Fruit fly (Drosophila melanogaster) whole organism, embryonic: ENCODE results near the gene CG1299.

ENCODE experiments used
- Atf6 ChIP-seq: fragments of 200-800 bp; sonication (Bioruptor generic); IDR thresholded peaks from 2 replicates; pipeline ENCODE4 v1.3.6; 2022; ENCODE audit warnings: missing biosample characterization, missing genetic modification characterization
- B-H2 ChIP-seq: fragments of 200-800 bp; sonication (Bioruptor generic); optimal IDR thresholded peaks from 2 replicates; lab custom pipeline; 2018; ENCODE audit warnings: missing biosample characterization, mild to moderate bottlenecking, missing genetic modification characterization
- CG11723 ChIP-seq: fragments of 200-800 bp; sonication (Bioruptor generic); optimal IDR thresholded peaks from 2 replicates; lab custom pipeline; 2017; ENCODE audit warnings: missing biosample characterization, mild to moderate bottlenecking, missing genetic modification characterization
- CG12942 ChIP-seq: fragments of 200-800 bp; sonication (Bioruptor generic); optimal IDR thresholded peaks from 3 replicates; lab custom pipeline; 2016; ENCODE audit warnings: missing biosample characterization, missing genetic modification characterization
- CG13424 ChIP-seq: fragments of 200-800 bp; sonication (Bioruptor generic); optimal IDR thresholded peaks from 2 replicates; lab custom pipeline; 2019; ENCODE audit warnings: missing biosample characterization, mild to moderate bottlenecking, missing genetic modification characterization, moderate library complexity
- CG14050 ChIP-seq: fragments of 200-800 bp; sonication (Bioruptor generic); IDR thresholded peaks from 3 replicates; pipeline ENCODE4 v1.3.6; 2022; ENCODE audit warnings: missing biosample characterization, missing genetic modification characterization
- CG14667 ChIP-seq: fragments of 200-800 bp; sonication (Bioruptor generic); IDR thresholded peaks from 2 replicates; pipeline ENCODE4 v1.3.6; 2022; ENCODE audit warnings: missing biosample characterization, missing genetic modification characterization
- CG14710 ChIP-seq: fragments of 200-800 bp; sonication (Bioruptor generic); optimal IDR thresholded peaks from 3 replicates; lab custom pipeline; 2019; ENCODE audit warnings: missing biosample characterization, mild to moderate bottlenecking, missing genetic modification characterization, moderate library complexity
- CG1647 ChIP-seq: fragments of 200-800 bp; sonication (Bioruptor generic); optimal IDR thresholded peaks from 3 replicates; lab custom pipeline; 2016; ENCODE audit warnings: missing biosample characterization, missing genetic modification characterization
- CG1792 ChIP-seq: fragments of 200-800 bp; sonication (Bioruptor generic); optimal IDR thresholded peaks from 2 replicates; lab custom pipeline; 2016; ENCODE audit warnings: missing biosample characterization, missing genetic modification characterization
- CG18011 ChIP-seq: fragments of 200-800 bp; sonication (Bioruptor generic); optimal IDR thresholded peaks from 2 replicates; lab custom pipeline; 2017; ENCODE audit warnings: missing biosample characterization, missing genetic modification characterization, mild to moderate bottlenecking, moderate library complexity, missing genotype
- CG2678 ChIP-seq: fragments of 200-800 bp; sonication (Bioruptor generic); optimal IDR thresholded peaks from 3 replicates; lab custom pipeline; 2019; ENCODE audit warnings: missing biosample characterization, mild to moderate bottlenecking, missing genetic modification characterization, moderate library complexity
- CG30403 ChIP-seq: fragments of 200-800 bp; sonication (Bioruptor generic); optimal IDR thresholded peaks from 3 replicates; lab custom pipeline; 2016; ENCODE audit warnings: missing biosample characterization, missing genetic modification characterization
- CG3995 ChIP-seq: fragments of 200-800 bp; sonication (Bioruptor generic); optimal IDR thresholded peaks from 3 replicates; lab custom pipeline; 2016; ENCODE audit warnings: missing biosample characterization, missing genetic modification characterization
- CG4424 ChIP-seq: fragments of 200-800 bp; sonication (Bioruptor generic); optimal IDR thresholded peaks from 3 replicates; lab custom pipeline; 2016; ENCODE audit warnings: missing biosample characterization, missing genetic modification characterization
- CG4730 ChIP-seq: fragments of 200-800 bp; sonication (Bioruptor generic); IDR thresholded peaks from 2 replicates; pipeline ENCODE4 v1.3.6; 2022; ENCODE audit warnings: missing biosample characterization, missing genetic modification characterization
- CG5180 ChIP-seq: fragments of 200-800 bp; sonication (Bioruptor generic); optimal IDR thresholded peaks from 3 replicates; lab custom pipeline; 2017; ENCODE audit warnings: missing biosample characterization, missing genetic modification characterization, mild to moderate bottlenecking, moderate library complexity, missing genetic modification reagents
- CG6813 ChIP-seq: fragments of 200-800 bp; sonication (Bioruptor generic); optimal IDR thresholded peaks from 2 replicates; lab custom pipeline; 2017; ENCODE audit warnings: missing biosample characterization, missing genetic modification characterization, mild to moderate bottlenecking, moderate library complexity, missing genetic modification reagents
- CG9609 ChIP-seq: fragments of 200-800 bp; sonication (Bioruptor generic); optimal IDR thresholded peaks from 3 replicates; lab custom pipeline; 2016; ENCODE audit warnings: missing biosample characterization, missing genetic modification characterization
- Dbx ChIP-seq: fragments of 200-800 bp; sonication (Bioruptor generic); IDR thresholded peaks from 3 replicates; pipeline ENCODE4 v1.3.6; 2022; ENCODE audit warnings: missing biosample characterization, missing genetic modification characterization
- Dref ChIP-seq: fragments of 200-800 bp; sonication (Bioruptor generic); IDR thresholded peaks from 2 replicates; pipeline ENCODE4 v1.3.6; 2022; ENCODE audit warnings: missing biosample characterization, missing genetic modification characterization
- Drgx ChIP-seq: fragments of 200-800 bp; sonication (Bioruptor generic); IDR thresholded peaks from 2 replicates; pipeline ENCODE4 v1.3.6; 2022; ENCODE audit warnings: missing biosample characterization, missing genetic modification characterization
- HLHmδ ChIP-seq: fragments of 200-800 bp; sonication (Bioruptor generic); optimal IDR thresholded peaks from 2 replicates; lab custom pipeline; 2018; ENCODE audit warnings: missing biosample characterization, mild to moderate bottlenecking, missing genetic modification characterization, moderate library complexity
- Hmr ChIP-seq: fragments of 200-800 bp; sonication (Bioruptor generic); optimal IDR thresholded peaks from 3 replicates; lab custom pipeline; 2017; ENCODE audit warnings: mild to moderate bottlenecking, missing biosample characterization, missing genetic modification reagents, missing genetic modification characterization
- Oli ChIP-seq: fragments of 200-800 bp; sonication (Bioruptor generic); optimal IDR thresholded peaks from 2 replicates; lab custom pipeline; 2018; ENCODE audit warnings: missing biosample characterization, mild to moderate bottlenecking, missing genetic modification characterization, moderate library complexity
- Pdp1 ChIP-seq, 2 experiments: fragments of 200-800 bp; sonication (Bioruptor generic); optimal IDR thresholded peaks; 3 replicates each; lab custom pipeline; 2016; ENCODE audit warnings: missing biosample characterization in 2 of 2, missing genetic modification characterization in 2 of 2, mild to moderate bottlenecking in 1 of 2, moderate library complexity in 1 of 2
- Ptx1 ChIP-seq: fragments of 200-800 bp; sonication (Bioruptor generic); IDR thresholded peaks from 2 replicates; pipeline ENCODE4 v1.3.6; 2022; ENCODE audit warnings: missing biosample characterization, missing genetic modification characterization
- Sry-δ ChIP-seq: fragments of 200-800 bp; sonication (Bioruptor generic); optimal IDR thresholded peaks from 2 replicates; lab custom pipeline; 2016; ENCODE audit warnings: missing biosample characterization, missing genetic modification characterization
- Trl ChIP-seq, 3 experiments: fragments of >200 bp in 2 of 3; fragments of 200-800 bp in 1 of 3; sonication (Bioruptor generic) in 1 of 3; optimal IDR thresholded peaks; 2 replicates in 1 of 3; 3 replicates in 2 of 3; lab custom pipeline; 2016 to 2017; ENCODE audit warnings: missing biosample characterization in 1 of 3, missing genetic modification characterization in 1 of 3
- Usf ChIP-seq: fragments of 200-800 bp; sonication (Bioruptor generic); optimal IDR thresholded peaks from 2 replicates; lab custom pipeline; 2017; ENCODE audit warnings: missing genotype, missing biosample characterization, missing genetic modification characterization
- al ChIP-seq: fragments of 200-800 bp; sonication (Bioruptor generic); IDR thresholded peaks from 2 replicates; pipeline ENCODE4 v1.3.6; 2022; ENCODE audit warnings: missing biosample characterization, missing genetic modification characterization
- da ChIP-seq: fragments of 200-800 bp; sonication (Bioruptor generic); optimal IDR thresholded peaks from 2 replicates; lab custom pipeline; 2016; ENCODE audit warnings: missing biosample characterization, missing genetic modification characterization
- dan ChIP-seq: fragments of 200-800 bp; sonication (Bioruptor generic); IDR thresholded peaks from 2 replicates; pipeline ENCODE4 v1.3.6; 2022; ENCODE audit warnings: missing biosample characterization, missing genetic modification characterization
- dmrt99B ChIP-seq: fragments of 200-800 bp; sonication (Bioruptor generic); optimal IDR thresholded peaks from 2 replicates; lab custom pipeline; 2018; ENCODE audit warnings: missing biosample characterization, mild to moderate bottlenecking, missing genetic modification characterization, moderate library complexity
- fu2 ChIP-seq: fragments of 200-800 bp; sonication (Bioruptor generic); optimal IDR thresholded peaks from 2 replicates; lab custom pipeline; 2016; ENCODE audit warnings: missing biosample characterization, missing genetic modification characterization
- gfzf ChIP-seq: fragments of 200-800 bp; sonication (Bioruptor generic); optimal IDR thresholded peaks from 2 replicates; lab custom pipeline; 2016; ENCODE audit warnings: missing biosample characterization, mild to moderate bottlenecking, missing genetic modification characterization, moderate library complexity
- gt ChIP-seq: fragments of 200-800 bp; sonication (Bioruptor generic); IDR thresholded peaks from 2 replicates; pipeline ENCODE4 v1.3.6; 2022; ENCODE audit warnings: missing biosample characterization, missing genetic modification characterization
- ham ChIP-seq: fragments of 200-800 bp; sonication (Bioruptor generic); IDR thresholded peaks from 2 replicates; pipeline ENCODE4 v1.3.6; 2022; ENCODE audit warnings: missing biosample characterization, missing genetic modification characterization
- ken ChIP-seq: fragments of 200-800 bp; sonication (Bioruptor generic); IDR thresholded peaks from 3 replicates; pipeline ENCODE4 v1.3.6; 2022; ENCODE audit warnings: missing biosample characterization, missing genetic modification characterization
- onecut ChIP-seq: fragments of 200-800 bp; sonication (Bioruptor generic); IDR thresholded peaks from 2 replicates; pipeline ENCODE4 v1.3.6; 2022; ENCODE audit warnings: missing biosample characterization, missing genetic modification characterization
- pb ChIP-seq: fragments of 200-800 bp; sonication (Bioruptor generic); optimal IDR thresholded peaks from 3 replicates; lab custom pipeline; 2016; ENCODE audit warnings: missing biosample characterization, missing genetic modification characterization
- psq ChIP-seq: fragments of 200-800 bp; sonication (Bioruptor generic); optimal IDR thresholded peaks from 2 replicates; lab custom pipeline; 2017; ENCODE audit warnings: missing biosample characterization, missing genetic modification characterization
- rib ChIP-seq: fragments of 200-800 bp; sonication (Bioruptor generic); IDR thresholded peaks from 2 replicates; pipeline ENCODE4 v1.3.6; 2022; ENCODE audit warnings: missing biosample characterization, missing genetic modification characterization
- sc ChIP-seq, 3 experiments: fragments of >200 bp in 2 of 3; fragments of 200-800 bp in 1 of 3; sonication (Bioruptor generic) in 1 of 3; optimal IDR thresholded peaks; 2 replicates in 2 of 3; 3 replicates in 1 of 3; lab custom pipeline; 2017; ENCODE audit warnings: mild to moderate bottlenecking in 1 of 3, missing biosample characterization in 1 of 3, missing genetic modification characterization in 1 of 3, missing genetic modification reagents in 1 of 3
- shn ChIP-seq: fragments of 200-800 bp; sonication (Bioruptor generic); optimal IDR thresholded peaks from 3 replicates; lab custom pipeline; 2016; ENCODE audit warnings: missing biosample characterization, missing genetic modification characterization
- tin ChIP-seq: fragments of 200-800 bp; sonication (Bioruptor generic); optimal IDR thresholded peaks from 3 replicates; lab custom pipeline; 2016; ENCODE audit warnings: missing biosample characterization, missing genetic modification characterization
- tna ChIP-seq: fragments of 200-800 bp; sonication (Bioruptor generic); IDR thresholded peaks from 2 replicates; pipeline ENCODE4 v1.3.6; 2022; ENCODE audit warnings: missing biosample characterization, missing genetic modification characterization; ENCODE audit not compliant: partially characterized antibody
- toy ChIP-seq: fragments of 200-800 bp; sonication (Bioruptor generic); IDR thresholded peaks from 2 replicates; pipeline ENCODE4 v1.3.6; 2022; ENCODE audit warnings: missing biosample characterization, missing genetic modification characterization
- yki ChIP-seq: fragments of >200 bp; optimal IDR thresholded peaks from 3 replicates; lab custom pipeline; 2018
- z ChIP-seq: fragments of 200-800 bp; sonication (Bioruptor generic); IDR thresholded peaks from 3 replicates; pipeline ENCODE4 v1.3.6; 2022; ENCODE audit warnings: missing biosample characterization, missing genetic modification characterization

CG1299 gene

dm6 chr3L:4122185-4122767, 26.2 kb upstream of the CG1299 start, which contains the start of gene Chd64 (continued):
- TF ChIP-seq CG11723 (GFP tag; lab: Kevin White, UChicago) (peak; percentile 19), pb (GFP tag; lab: Kevin White, UChicago) (peak; percentile 7), tin (GFP tag; lab: Kevin White, UChicago) (no peak), sc (optimal IDR thresholded peaks at IDR 0.05; lab: Kevin White, UChicago) (no peak), sc (GFP tag; optimal IDR thresholded peaks at IDR 0.05; lab: Kevin White, UChicago) (no peak), dmrt99B (tag; lab: Kevin White, UChicago) (no peak), tna (peak; percentile 42; the same call in 1 of the 2 replicates), Hmr (GFP tag; lab: Kevin White, UChicago) (peak; percentile 76), CG4730 (GFP tag; lab: Robert Waterston, UW) (0 out of 2 replicates have a peak, but pooled peaks have one; percentile 4), HLHmδ (GFP tag; lab: Kevin White, UChicago) (no peak), CG3995 (GFP tag; lab: Kevin White, UChicago) (no peak), Ptx1 (no peak), da (GFP tag; lab: Kevin White, UChicago) (no peak), CG1647 (GFP tag; lab: Kevin White, UChicago) (no peak), psq (GFP tag; lab: Kevin White, UChicago) (peak; percentile 8), gt (GFP tag; lab: Robert Waterston, UW) (no peak), CG14050 (no peak; the same call in 2 of the 3 replicates), Usf (GFP tag; lab: Kevin White, UChicago) (no peak), Oli (no peak), CG5180 (no peak), Trl (optimal IDR thresholded peaks at IDR 0.05; lab: Kevin White, UChicago) (no peak), Trl (GFP tag; optimal IDR thresholded peaks at IDR 0.05; lab: Kevin White, UChicago) (peak; percentile 36), rib (GFP tag; lab: Robert Waterston, UW) (0 out of 2 replicates have a peak, but pooled peaks have one; percentile 9), toy (GFP tag; lab: Robert Waterston, UW) (no peak), onecut (GFP tag; lab: Robert Waterston, UW) (no peak), Sry-δ (peak; percentile 5), CG14710 (tag; lab: Kevin White, UChicago) (no peak), Dbx (peak; percentile 77), ham (GFP tag; lab: Robert Waterston, UW) (no peak), CG18011 (no peak), shn (GFP tag; lab: Kevin White, UChicago) (no peak), CG12942 (no peak), z (no peak), Pdp1 (GFP tag; optimal IDR thresholded peaks at IDR 0.05; lab: Kevin White, UChicago) (peak in 1 of 2 experiments; percentile 97), yki (lab: Kevin White, UChicago) (no peak), dan (GFP tag; lab: Robert Waterston, UW) (no peak), gfzf (no peak), Drgx (no peak; the same call in 1 of the 2 replicates), CG2678 (tag; lab: Kevin White, UChicago) (peak; percentile 67), B-H2 (peak; percentile 75), Atf6 (GFP tag; lab: Robert Waterston, UW) (peak; percentile 71), CG14667 (GFP tag; lab: Robert Waterston, UW) (no peak), CG4424 (GFP tag; lab: Kevin White, UChicago) (no peak), ken (GFP tag; lab: Robert Waterston, UW) (peak; percentile 29; the same call in 1 of the 3 replicates), al (GFP tag; lab: Robert Waterston, UW) (no peak), CG13424 (tag; lab: Kevin White, UChicago) (no peak), CG1792 (GFP tag; lab: Kevin White, UChicago) (peak; percentile 5), fu2 (GFP tag; lab: Kevin White, UChicago) (no peak), CG30403 (GFP tag; lab: Kevin White, UChicago) (peak; percentile 37), Dref (no peak), CG6813 (GFP tag; lab: Kevin White, UChicago) (peak; percentile 67), CG9609 (GFP tag; lab: Kevin White, UChicago) (no peak)
